Worm (Caenorhabditis elegans): ENCODE measurements around the gene Y26G10.6.

The Y26G10.6 gene

DNA sequence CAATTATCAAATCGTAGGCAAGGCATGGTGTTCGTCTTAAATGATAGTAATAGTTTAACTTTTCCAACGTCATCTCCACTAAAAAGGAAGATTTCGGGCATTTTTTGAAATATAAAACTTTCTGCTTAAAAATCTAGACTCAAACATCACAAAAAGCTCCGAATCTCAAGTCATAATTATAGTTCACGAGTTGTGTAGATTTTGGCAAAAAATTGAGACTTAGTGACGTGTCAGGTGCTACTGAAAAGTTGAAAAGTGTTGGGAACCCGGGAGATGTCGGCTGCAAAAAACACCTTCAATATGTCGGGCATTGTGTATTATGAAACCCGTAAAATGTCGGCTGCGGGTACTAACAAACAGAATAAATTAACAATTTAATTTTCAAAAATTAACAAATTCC is 4.0 kb upstream of the Y26G10.6 start, which contains the start of gene Y26G10.1:
Gene Y26G10.1, minus strand, starts transcription at position 101 of the 400 bp plus-strand sequence.
- TF ChIP-seq scrt-1 (GFP tag; IDR thresholded peaks at IDR 0.05) (no peak), flt-1 (GFP tag; IDR thresholded peaks at IDR 0.05) (no peak), ets-7 (tag; optimal IDR thresholded peaks at IDR 0.05) (no peak), hmbx-1 (tag; optimal IDR thresholded peaks at IDR 0.05) (no peak), hmg-4 (GFP tag; optimal IDR thresholded peaks at IDR 0.05) (no peak), ama-1 (optimal IDR thresholded peaks at IDR 0.05) (no peak), ceh-13 (GFP tag; optimal IDR thresholded peaks at IDR 0.05) (no peak), aly-1 (tag; optimal IDR thresholded peaks at IDR 0.05) (no peak), tbx-11 (GFP tag; IDR thresholded peaks at IDR 0.05) (no peak), B0310.2 (tag; optimal IDR thresholded peaks at IDR 0.05) (no peak), tbx-37 (GFP tag; conservative IDR thresholded peaks at IDR 0.05) (no peak), ceh-36 (tag; optimal IDR thresholded peaks at IDR 0.05) (no peak), hnd-1 (tag; optimal IDR thresholded peaks at IDR 0.05) (no peak), tra-4 (tag; optimal IDR thresholded peaks at IDR 0.05) (no peak)

DNA sequence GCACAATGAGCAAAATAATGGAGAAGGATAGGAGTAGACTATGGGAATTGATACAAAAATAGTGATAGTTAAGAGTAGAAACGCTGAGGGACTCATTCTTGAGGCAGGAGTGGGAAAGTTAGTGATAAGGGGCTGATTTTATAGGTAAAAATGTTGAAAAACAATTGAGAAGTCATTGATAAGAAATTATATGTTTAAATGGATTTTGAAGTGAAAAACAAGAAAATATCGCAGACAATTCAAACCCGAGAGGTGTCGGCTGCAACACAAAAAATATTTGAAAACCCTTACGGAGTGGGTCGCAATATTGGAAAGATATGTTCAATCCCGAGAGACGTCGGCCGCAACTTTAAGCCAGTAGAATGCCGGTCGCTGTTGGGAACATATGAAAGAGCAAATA is 3.0 kb upstream of the Y26G10.6 start, which contains the start of gene spp-29:
Gene spp-29, minus strand, starts transcription at position 101 of the 400 bp plus-strand sequence.
- TF ChIP-seq F13C5.2 (tag; optimal IDR thresholded peaks at IDR 0.05) (no peak), tbx-37 (GFP tag; conservative IDR thresholded peaks at IDR 0.05) (no peak), tbx-11 (GFP tag; IDR thresholded peaks at IDR 0.05) (no peak), aly-1 (tag; optimal IDR thresholded peaks at IDR 0.05) (no peak), hmbx-1 (tag; optimal IDR thresholded peaks at IDR 0.05) (no peak), B0310.2 (tag; optimal IDR thresholded peaks at IDR 0.05) (no peak)

DNA sequence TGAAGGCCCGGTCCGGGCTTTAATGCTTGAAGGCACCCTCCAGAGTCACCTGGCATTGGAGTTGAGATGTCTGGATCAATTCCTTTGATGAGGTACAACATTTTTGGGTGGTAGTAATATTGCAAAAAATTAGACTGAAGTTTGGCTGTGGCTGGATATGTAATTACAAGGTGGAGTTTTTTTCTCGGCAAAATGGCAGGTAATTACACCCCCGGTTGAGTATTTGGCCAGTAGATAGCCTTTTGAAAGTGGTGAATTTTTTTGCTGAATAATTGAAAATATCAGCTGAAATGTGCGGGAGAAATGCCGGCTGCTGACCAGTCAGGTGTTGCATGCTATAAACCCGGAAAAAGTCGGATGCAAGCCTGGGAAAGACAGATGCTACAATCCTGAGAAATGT is 662 bp upstream of the Y26G10.6 start, which contains the start of gene Y26G10.4:
Gene Y26G10.4, minus strand, starts transcription at position 101 of the 400 bp plus-strand sequence.
- TF ChIP-seq ama-1 (optimal IDR thresholded peaks at IDR 0.05), result no peak

DNA sequence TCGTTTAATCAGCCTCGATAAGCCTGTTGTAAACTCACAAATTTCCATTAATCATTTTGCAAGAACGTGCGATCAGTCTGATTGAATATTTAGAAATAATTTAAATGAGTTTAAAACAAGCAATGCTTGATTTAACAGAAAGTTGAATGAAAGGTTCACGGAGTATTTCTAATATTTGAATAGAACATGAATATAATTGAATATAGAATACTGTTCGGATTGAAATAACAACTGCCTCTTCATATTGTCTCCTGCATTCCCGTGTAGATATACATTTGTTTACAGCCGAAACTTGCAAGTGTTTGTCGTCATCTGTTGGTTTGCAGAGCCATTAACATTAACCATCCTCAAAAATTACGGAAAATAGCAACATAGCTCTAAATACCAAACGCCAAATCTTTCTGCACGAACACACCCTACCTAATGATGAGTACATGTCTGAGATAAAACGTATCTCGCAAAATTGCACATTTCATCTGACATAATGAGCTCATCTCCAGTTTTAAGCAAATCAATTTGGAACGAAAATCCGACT is 1.0 kb downstream of the Y26G10.6 start, which contains the start of the genes Y26G10.5 and srh-32:
Gene Y26G10.5, minus strand, starts transcription at position 101 of the 535 bp plus-strand sequence.
Gene srh-32, plus strand, starts transcription at position 485 of the 535 bp plus-strand sequence.
- TF ChIP-seq sea-1 (GFP tag; conservative IDR thresholded peaks at IDR 0.05) (no peak), ceh-13 (GFP tag; optimal IDR thresholded peaks at IDR 0.05) (no peak), aly-1 (tag; optimal IDR thresholded peaks at IDR 0.05) (no peak), tbx-11 (GFP tag; IDR thresholded peaks at IDR 0.05) (no peak), tbx-37 (GFP tag; conservative IDR thresholded peaks at IDR 0.05) (no peak), ceh-36 (tag; optimal IDR thresholded peaks at IDR 0.05) (no peak), tra-4 (tag; optimal IDR thresholded peaks at IDR 0.05) (no peak), flt-1 (GFP tag; IDR thresholded peaks at IDR 0.05) (no peak), ets-7 (tag; optimal IDR thresholded peaks at IDR 0.05) (no peak), hnd-1 (tag; optimal IDR thresholded peaks at IDR 0.05) (no peak), hmbx-1 (tag; optimal IDR thresholded peaks at IDR 0.05) (no peak), pes-1 (GFP tag; IDR thresholded peaks at IDR 0.05) (no peak), B0310.2 (tag; optimal IDR thresholded peaks at IDR 0.05) (no peak), ama-1 (optimal IDR thresholded peaks at IDR 0.05) (no peak), scrt-1 (GFP tag; IDR thresholded peaks at IDR 0.05) (no peak), F13C5.2 (tag; optimal IDR thresholded peaks at IDR 0.05) (no peak), hmg-4 (GFP tag; optimal IDR thresholded peaks at IDR 0.05) (no peak)

DNA sequence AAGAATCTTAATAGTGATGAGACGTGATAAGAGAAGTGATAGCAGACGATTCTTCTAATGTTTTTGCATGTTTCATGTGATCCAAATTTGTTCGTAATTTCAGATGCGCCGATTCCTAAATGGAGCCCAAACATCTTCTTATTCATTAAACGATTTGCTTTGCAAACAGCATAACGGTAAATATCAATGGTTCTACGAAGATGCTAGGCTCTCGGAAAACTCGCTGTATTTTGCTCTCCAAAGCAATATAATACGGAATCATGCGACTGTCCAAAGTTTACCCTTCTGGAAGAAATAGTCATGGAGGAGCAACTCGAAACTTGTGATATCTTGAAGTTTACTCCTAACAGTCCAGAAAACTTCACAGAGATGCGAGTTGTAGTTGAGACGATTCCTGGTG is 6.1 kb downstream of the Y26G10.6 start, which contains the start of gene W06D12.6:
Gene W06D12.6, plus strand, starts transcription at position 301 of the 400 bp plus-strand sequence.
- no peak for TF ChIP-seq pes-1 (GFP tag; IDR thresholded peaks at IDR 0.05)
- no peak for TF ChIP-seq tbx-37 (GFP tag; conservative IDR thresholded peaks at IDR 0.05)
- no peak for TF ChIP-seq tra-4 (tag; optimal IDR thresholded peaks at IDR 0.05)
- no peak for TF ChIP-seq ceh-36 (tag; optimal IDR thresholded peaks at IDR 0.05)
- TF ChIP-seq hmg-4 (GFP tag; optimal IDR thresholded peaks at IDR 0.05), result no peak

DNA sequence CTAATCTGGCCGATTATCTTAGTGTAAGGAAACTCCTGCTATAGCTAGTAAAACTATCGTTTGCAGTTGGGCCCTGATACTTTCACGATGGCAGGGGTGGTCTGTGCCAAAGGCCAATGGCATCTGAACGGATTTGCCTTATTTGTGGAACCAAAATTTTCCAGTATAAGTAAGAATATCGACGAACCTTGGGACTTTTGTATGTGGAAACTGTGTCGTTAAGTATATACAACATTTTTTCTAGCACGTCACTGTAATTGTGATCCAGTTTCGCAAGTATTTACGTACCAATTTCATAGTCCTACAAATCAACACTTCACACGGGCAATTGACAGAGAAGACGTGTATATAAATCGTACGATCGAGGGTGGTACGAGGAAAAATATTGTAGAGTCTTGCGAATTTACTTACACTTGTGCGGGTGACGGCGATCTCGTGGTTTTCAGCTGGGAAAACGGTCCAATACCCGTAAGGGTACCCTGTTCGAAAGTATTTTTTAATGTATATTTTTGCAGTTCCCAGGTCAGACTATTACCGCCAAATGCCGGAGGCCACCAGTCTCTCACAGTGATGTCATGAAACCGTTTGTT is 6.6 kb downstream of the Y26G10.6 start:
- TF ChIP-seq hnd-1 (tag; optimal IDR thresholded peaks at IDR 0.05) (no peak), ama-1 (optimal IDR thresholded peaks at IDR 0.05) (no peak), aly-1 (tag; optimal IDR thresholded peaks at IDR 0.05) (no peak), ets-7 (tag; optimal IDR thresholded peaks at IDR 0.05) (no peak), B0310.2 (tag; optimal IDR thresholded peaks at IDR 0.05) (no peak), scrt-1 (GFP tag; IDR thresholded peaks at IDR 0.05) (no peak), hmg-4 (GFP tag; optimal IDR thresholded peaks at IDR 0.05) (no peak), tra-4 (tag; optimal IDR thresholded peaks at IDR 0.05) (no peak), ceh-13 (GFP tag; optimal IDR thresholded peaks at IDR 0.05) (no peak), tbx-37 (GFP tag; conservative IDR thresholded peaks at IDR 0.05) (no peak), tbx-11 (GFP tag; IDR thresholded peaks at IDR 0.05) (no peak), flt-1 (GFP tag; IDR thresholded peaks at IDR 0.05) (no peak), ceh-36 (tag; optimal IDR thresholded peaks at IDR 0.05) (no peak), sea-1 (GFP tag; conservative IDR thresholded peaks at IDR 0.05) (no peak), pes-1 (GFP tag; IDR thresholded peaks at IDR 0.05) (no peak), F13C5.2 (tag; optimal IDR thresholded peaks at IDR 0.05) (no peak), hmbx-1 (tag; optimal IDR thresholded peaks at IDR 0.05) (no peak)

DNA sequence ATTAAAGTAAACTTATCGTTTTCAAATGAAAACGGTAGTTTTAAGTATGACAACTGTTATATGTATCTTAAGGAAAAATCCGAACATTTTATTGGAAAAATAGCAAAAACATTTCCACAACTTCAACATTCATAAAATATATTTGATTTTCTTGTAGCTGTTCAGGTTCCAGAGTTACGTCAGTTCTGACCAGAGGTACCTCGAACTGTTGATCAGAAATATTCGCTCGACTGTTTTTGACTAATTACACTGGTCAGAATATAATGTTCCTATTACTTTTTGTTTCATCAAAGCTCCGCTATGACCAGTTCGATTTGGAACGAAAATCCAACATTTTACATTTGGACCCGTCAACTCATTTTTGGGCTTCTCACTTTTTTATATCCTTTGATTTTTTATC is 7.3 kb downstream of the Y26G10.6 start, which contains the start of gene srh-31:
Gene srh-31, plus strand, starts transcription at position 301 of the 400 bp plus-strand sequence.
- TF ChIP-seq ets-7 (tag; optimal IDR thresholded peaks at IDR 0.05) (no peak), pes-1 (GFP tag; IDR thresholded peaks at IDR 0.05) (no peak), hnd-1 (tag; optimal IDR thresholded peaks at IDR 0.05) (no peak), B0310.2 (tag; optimal IDR thresholded peaks at IDR 0.05) (no peak), ceh-13 (GFP tag; optimal IDR thresholded peaks at IDR 0.05) (no peak), scrt-1 (GFP tag; IDR thresholded peaks at IDR 0.05) (no peak), aly-1 (tag; optimal IDR thresholded peaks at IDR 0.05) (no peak), hmbx-1 (tag; optimal IDR thresholded peaks at IDR 0.05) (no peak), flt-1 (GFP tag; IDR thresholded peaks at IDR 0.05) (no peak), tbx-37 (GFP tag; conservative IDR thresholded peaks at IDR 0.05) (no peak), ceh-36 (tag; optimal IDR thresholded peaks at IDR 0.05) (no peak), ama-1 (optimal IDR thresholded peaks at IDR 0.05) (no peak), hmg-4 (GFP tag; optimal IDR thresholded peaks at IDR 0.05) (no peak), sea-1 (GFP tag; conservative IDR thresholded peaks at IDR 0.05) (no peak), F13C5.2 (tag; optimal IDR thresholded peaks at IDR 0.05) (no peak), tbx-11 (GFP tag; IDR thresholded peaks at IDR 0.05) (no peak), tra-4 (tag; optimal IDR thresholded peaks at IDR 0.05) (no peak)

Measured in whole organism, early embryonic.